Worm (Caenorhabditis elegans): Measurements from ENCODE around the gene Y59C2A.2.
A peak's percentile ranks its signal among the peaks of the same experiment; 100 is the strongest.

The Y59C2A.2 gene

ce11 chrII:2186329-2186728 lies 17.6 kb downstream of the Y59C2A.2 start, which contains the start of gene gba-2:
TSS of gene gba-2 (minus strand) at chrII:2186434.
- TF ChIP-seq hmg-1.1 (GFP tag; IDR thresholded peaks at IDR 0.05) (no peak), Y75B8A.6 (GFP tag; IDR thresholded peaks at IDR 0.05) (no peak), ceh-44 (GFP tag; IDR thresholded peaks at IDR 0.05) (no peak), egl-27 (tag; optimal IDR thresholded peaks at IDR 0.05) (no peak), tag-97 (GFP tag; IDR thresholded peaks at IDR 0.05) (no peak), zfp-3 (GFP tag; conservative IDR thresholded peaks at IDR 0.05) (no peak), hlh-11 (tag; optimal IDR thresholded peaks at IDR 0.05) (peak; percentile 30), nhr-10 (tag; optimal IDR thresholded peaks at IDR 0.05) (no peak), spr-1 (tag; optimal IDR thresholded peaks at IDR 0.05) (no peak), hlh-30 (tag; optimal IDR thresholded peaks at IDR 0.05; ENCODE audit: insufficient read depth) (peak; percentile 15), nhr-76 (tag; optimal IDR thresholded peaks at IDR 0.05) (no peak), duxl-1 (tag; optimal IDR thresholded peaks at IDR 0.05; ENCODE audit: poor library complexity) (no peak), ceh-20 (GFP tag; IDR thresholded peaks at IDR 0.05) (no peak), nhr-77 (tag; optimal IDR thresholded peaks at IDR 0.05) (peak; percentile 17), lin-39 (tag; optimal IDR thresholded peaks at IDR 0.05) (no peak), ZK546.5 (tag; optimal IDR thresholded peaks at IDR 0.05) (no peak), ztf-11 (tag; optimal IDR thresholded peaks at IDR 0.05) (no peak), dmd-9 (GFP tag; IDR thresholded peaks at IDR 0.05) (no peak), dmd-6 (GFP tag; IDR thresholded peaks at IDR 0.05) (peak; percentile 63; the same call in 1 of the 2 replicates), pqm-1 (tag; optimal IDR thresholded peaks at IDR 0.05) (peak; percentile 69), vab-7 (GFP tag; IDR thresholded peaks at IDR 0.05) (no peak), mdt-29 (GFP tag; IDR thresholded peaks at IDR 0.05) (no peak), jun-1 (tag; optimal IDR thresholded peaks at IDR 0.05) (no peak), nhr-28 (tag; optimal IDR thresholded peaks at IDR 0.05) (peak; percentile 98), ces-1 (GFP tag; optimal IDR thresholded peaks at IDR 0.05) (no peak), mxl-2 (GFP tag; conservative IDR thresholded peaks at IDR 0.05) (no peak)

DNA sequence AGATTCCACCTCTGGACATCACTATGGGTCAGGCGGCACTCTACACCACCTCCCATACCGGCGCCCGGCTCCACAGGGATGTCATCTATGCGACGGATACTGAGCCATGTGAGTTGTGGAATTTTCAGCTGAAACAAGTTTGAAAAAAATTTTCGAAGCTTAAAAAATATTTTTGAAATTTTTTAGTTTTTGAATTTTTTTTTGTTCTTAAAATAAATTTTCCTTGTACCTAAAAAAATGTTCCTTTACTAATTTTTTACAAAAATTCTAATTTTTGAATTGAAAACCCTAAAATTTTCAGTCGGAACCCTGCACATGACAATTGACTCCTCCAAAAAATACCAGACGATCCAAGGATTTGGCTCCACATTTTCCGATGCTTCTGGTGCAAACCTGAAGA lies 26.2 kb downstream of the Y59C2A.2 start:
- no peak for TF ChIP-seq gei-8 (GFP tag; optimal IDR thresholded peaks at IDR 0.05)
- peak; percentile 92 for TF ChIP-seq aha-1 (tag)
- no peak for TF ChIP-seq nhr-11 (tag; optimal IDR thresholded peaks at IDR 0.05)

DNA sequence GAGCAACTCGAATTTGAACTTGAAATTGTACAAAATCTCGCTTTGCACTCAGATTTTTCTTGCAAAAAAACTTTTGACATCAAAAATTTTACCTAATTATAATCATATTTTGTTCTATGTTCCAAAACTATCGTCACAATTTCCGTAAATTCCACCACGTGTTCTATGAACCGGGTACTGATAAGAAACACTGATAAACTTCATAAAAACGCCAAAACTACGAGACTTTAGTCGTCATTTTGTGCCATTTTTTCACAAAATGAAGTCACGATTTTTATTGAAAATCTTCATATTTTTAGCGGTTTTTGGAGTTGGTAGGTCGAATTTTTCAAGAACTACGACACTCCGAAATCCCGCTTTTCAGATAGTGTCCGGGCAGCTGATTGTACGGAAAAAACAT lies 27.2 kb downstream of the Y59C2A.2 start, which contains the start of gene gba-1:
TSS of gene gba-1 (plus strand) at position 54 of the 400 bp plus-strand sequence.
- TF ChIP-seq nhr-77 (tag; optimal IDR thresholded peaks at IDR 0.05) (peak; percentile 71), lin-13 (GFP tag; optimal IDR thresholded peaks at IDR 0.05) (no peak), nhr-102 (tag; optimal IDR thresholded peaks at IDR 0.05) (no peak), dve-1 (tag; optimal IDR thresholded peaks at IDR 0.05; ENCODE audit: insufficient read depth) (peak; percentile 48), daf-8 (GFP tag; IDR thresholded peaks at IDR 0.05) (no peak), pqm-1 (tag; optimal IDR thresholded peaks at IDR 0.05) (peak; percentile 27), lin-39 (tag; optimal IDR thresholded peaks at IDR 0.05) (no peak), ama-1 (optimal IDR thresholded peaks at IDR 0.05) (no peak), T20F7.1 (GFP tag; optimal IDR thresholded peaks at IDR 0.05) (no peak), nhr-28 (tag; optimal IDR thresholded peaks at IDR 0.05) (peak; percentile 83), nhr-25 (tag; optimal IDR thresholded peaks at IDR 0.05; ENCODE audit: borderline replicate concordance, insufficient read depth) (no peak), lsy-2 (tag; optimal IDR thresholded peaks at IDR 0.05) (no peak), dmd-6 (GFP tag; IDR thresholded peaks at IDR 0.05) (peak; percentile 67), hif-1 (tag; optimal IDR thresholded peaks at IDR 0.05) (no peak), hlh-30 (tag; optimal IDR thresholded peaks at IDR 0.05; ENCODE audit: insufficient read depth) (peak; percentile 26), jun-1 (tag; optimal IDR thresholded peaks at IDR 0.05) (no peak), Y105C5A.15 (GFP tag; IDR thresholded peaks at IDR 0.05) (no peak), daf-16 (GFP tag; optimal IDR thresholded peaks at IDR 0.05) (no peak), daf-16 (tag; optimal IDR thresholded peaks at IDR 0.05) (peak; percentile 51), mdl-1 (tag; optimal IDR thresholded peaks at IDR 0.05) (peak in 1 of 2 experiments; percentile 1), nhr-237 (tag; optimal IDR thresholded peaks at IDR 0.05) (no peak), nhr-11 (tag; optimal IDR thresholded peaks at IDR 0.05) (no peak), daf-12 (tag; optimal IDR thresholded peaks at IDR 0.05) (no peak), aha-1 (tag) (peak; percentile 82)
